Worm (Caenorhabditis elegans): ENCODE data around the gene K11E4.1.

Gene K11E4.1

ce11 chrX:13713857-13714256 is at the start of gene K11E4.1:
TSS of gene K11E4.1 (plus strand) at chrX:13714157.
- TF ChIP-seq tra-4 (tag; optimal IDR thresholded peaks at IDR 0.05) (no peak), ama-1 (optimal IDR thresholded peaks at IDR 0.05) (no peak), scrt-1 (GFP tag; IDR thresholded peaks at IDR 0.05) (no peak), F13C5.2 (tag; optimal IDR thresholded peaks at IDR 0.05) (no peak), ets-7 (tag; optimal IDR thresholded peaks at IDR 0.05) (no peak), tbx-11 (GFP tag; IDR thresholded peaks at IDR 0.05) (no peak), flt-1 (GFP tag; IDR thresholded peaks at IDR 0.05) (no peak), hmg-4 (GFP tag; optimal IDR thresholded peaks at IDR 0.05) (no peak), sea-1 (GFP tag; conservative IDR thresholded peaks at IDR 0.05) (no peak), B0310.2 (tag; optimal IDR thresholded peaks at IDR 0.05) (no peak), hnd-1 (tag; optimal IDR thresholded peaks at IDR 0.05) (no peak), hmbx-1 (tag; optimal IDR thresholded peaks at IDR 0.05) (no peak), ceh-13 (GFP tag; optimal IDR thresholded peaks at IDR 0.05) (no peak), tbx-37 (GFP tag; conservative IDR thresholded peaks at IDR 0.05) (no peak), pes-1 (GFP tag; IDR thresholded peaks at IDR 0.05) (no peak), aly-1 (tag; optimal IDR thresholded peaks at IDR 0.05) (no peak)

DNA sequence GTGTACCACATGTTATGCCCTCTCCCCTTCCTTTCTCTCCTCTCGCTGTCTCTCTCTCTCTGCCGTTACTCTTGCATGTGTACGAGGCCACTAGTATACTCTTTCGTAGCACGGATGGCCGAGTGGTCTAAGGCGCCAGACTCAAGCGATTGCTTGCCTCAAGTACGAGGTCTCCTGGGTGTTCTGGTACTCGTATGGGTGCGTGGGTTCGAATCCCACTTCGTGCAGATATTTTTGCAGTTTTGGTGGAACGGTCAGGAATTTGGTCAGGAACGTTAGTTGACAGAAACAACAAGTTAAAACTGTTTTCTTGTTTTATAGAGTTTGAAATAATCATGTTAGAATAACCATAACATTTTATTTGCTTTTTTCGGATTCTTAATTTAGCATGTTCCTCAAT is 48.5 kb upstream of the K11E4.1 start:
- TF ChIP-seq B0310.2 (tag; optimal IDR thresholded peaks at IDR 0.05) (peak; percentile 99), hmbx-1 (tag; optimal IDR thresholded peaks at IDR 0.05) (peak; percentile 94), ets-7 (tag; optimal IDR thresholded peaks at IDR 0.05) (peak; percentile 97), hmg-4 (GFP tag; optimal IDR thresholded peaks at IDR 0.05) (peak; percentile 100), hnd-1 (tag; optimal IDR thresholded peaks at IDR 0.05) (peak; percentile 96), sea-1 (GFP tag; conservative IDR thresholded peaks at IDR 0.05) (peak; percentile 100), pes-1 (GFP tag; IDR thresholded peaks at IDR 0.05) (peak; percentile 99), tra-4 (tag; optimal IDR thresholded peaks at IDR 0.05) (peak; percentile 98), scrt-1 (GFP tag; IDR thresholded peaks at IDR 0.05) (peak; percentile 100), tbx-37 (GFP tag; conservative IDR thresholded peaks at IDR 0.05) (peak; percentile 99), F13C5.2 (tag; optimal IDR thresholded peaks at IDR 0.05) (peak; percentile 100), aly-1 (tag; optimal IDR thresholded peaks at IDR 0.05) (peak; percentile 99), ceh-13 (GFP tag; optimal IDR thresholded peaks at IDR 0.05) (peak; percentile 99), flt-1 (GFP tag; IDR thresholded peaks at IDR 0.05) (peak; percentile 99), tbx-11 (GFP tag; IDR thresholded peaks at IDR 0.05) (peak; percentile 99), ama-1 (optimal IDR thresholded peaks at IDR 0.05) (no peak), ceh-36 (tag; optimal IDR thresholded peaks at IDR 0.05) (peak; percentile 97)

- TF ChIP-seq hmg-4 (GFP tag; optimal IDR thresholded peaks at IDR 0.05) (no peak), aly-1 (tag; optimal IDR thresholded peaks at IDR 0.05) (no peak), F13C5.2 (tag; optimal IDR thresholded peaks at IDR 0.05) (no peak), pes-1 (GFP tag; IDR thresholded peaks at IDR 0.05) (no peak)
Observed at ce11 chrX:13666864-13667263, 47.1 kb upstream of the K11E4.1 start.

DNA sequence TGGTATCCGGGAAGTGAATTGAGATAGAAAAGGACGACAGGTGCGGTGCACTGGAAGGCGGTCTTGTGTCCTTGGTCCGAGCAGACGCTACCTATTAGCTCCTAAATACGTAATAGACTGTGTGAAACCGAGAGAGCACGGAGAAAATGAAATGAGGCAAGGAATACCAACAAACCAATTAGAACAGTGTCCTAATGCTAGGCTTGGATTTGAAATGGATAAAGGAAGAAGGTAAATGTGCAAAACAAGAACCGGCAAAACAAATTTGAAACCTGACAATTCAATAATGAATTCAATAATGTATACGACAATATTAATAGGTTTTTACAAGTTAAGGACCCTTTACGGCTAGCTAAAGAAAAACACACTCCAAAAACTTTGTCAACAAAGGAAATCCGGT is 45.2 kb upstream of the K11E4.1 start, which contains the start of gene C04A11.2:
TSS of gene C04A11.2 (minus strand) at position 101 of the 400 bp plus-strand sequence.
- TF ChIP-seq flt-1 (GFP tag; IDR thresholded peaks at IDR 0.05) (no peak), aly-1 (tag; optimal IDR thresholded peaks at IDR 0.05) (no peak), tra-4 (tag; optimal IDR thresholded peaks at IDR 0.05) (no peak), hmg-4 (GFP tag; optimal IDR thresholded peaks at IDR 0.05) (no peak), ama-1 (optimal IDR thresholded peaks at IDR 0.05) (no peak), ets-7 (tag; optimal IDR thresholded peaks at IDR 0.05) (no peak), tbx-11 (GFP tag; IDR thresholded peaks at IDR 0.05) (no peak)

DNA sequence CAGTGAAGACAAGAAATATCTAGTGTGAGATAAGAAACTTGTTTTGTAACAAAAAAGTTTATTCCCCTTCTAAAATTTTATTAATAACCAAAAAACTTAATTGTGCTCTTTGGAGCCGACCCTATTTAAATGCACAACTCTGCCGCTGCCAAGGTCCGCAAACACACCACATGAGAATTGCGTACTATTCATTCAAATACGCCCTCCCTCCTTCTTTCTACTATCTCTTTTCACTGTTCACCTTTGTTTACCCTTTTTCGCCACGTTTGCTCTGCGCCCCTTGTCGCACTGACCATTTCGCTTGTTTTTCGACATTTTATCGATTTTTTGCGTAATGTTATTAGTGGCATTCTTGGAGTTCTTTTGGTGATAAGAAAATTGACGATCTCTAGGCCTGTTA is 44.3 kb upstream of the K11E4.1 start:
- TF ChIP-seq ceh-13 (GFP tag; optimal IDR thresholded peaks at IDR 0.05) (no peak), hmbx-1 (tag; optimal IDR thresholded peaks at IDR 0.05) (no peak), B0310.2 (tag; optimal IDR thresholded peaks at IDR 0.05) (no peak), tbx-37 (GFP tag; conservative IDR thresholded peaks at IDR 0.05) (no peak), hmg-4 (GFP tag; optimal IDR thresholded peaks at IDR 0.05) (no peak), sea-1 (GFP tag; conservative IDR thresholded peaks at IDR 0.05) (no peak), tra-4 (tag; optimal IDR thresholded peaks at IDR 0.05) (no peak), tbx-11 (GFP tag; IDR thresholded peaks at IDR 0.05) (no peak), F13C5.2 (tag; optimal IDR thresholded peaks at IDR 0.05) (no peak), hnd-1 (tag; optimal IDR thresholded peaks at IDR 0.05) (no peak), flt-1 (GFP tag; IDR thresholded peaks at IDR 0.05) (no peak), ceh-36 (tag; optimal IDR thresholded peaks at IDR 0.05) (no peak), ets-7 (tag; optimal IDR thresholded peaks at IDR 0.05) (no peak), scrt-1 (GFP tag; IDR thresholded peaks at IDR 0.05) (no peak), ama-1 (optimal IDR thresholded peaks at IDR 0.05) (no peak), pes-1 (GFP tag; IDR thresholded peaks at IDR 0.05) (no peak)

- TF ChIP-seq scrt-1 (GFP tag; IDR thresholded peaks at IDR 0.05) (no peak), F13C5.2 (tag; optimal IDR thresholded peaks at IDR 0.05) (no peak), hnd-1 (tag; optimal IDR thresholded peaks at IDR 0.05) (no peak), tbx-37 (GFP tag; conservative IDR thresholded peaks at IDR 0.05) (no peak), ceh-36 (tag; optimal IDR thresholded peaks at IDR 0.05) (no peak), ets-7 (tag; optimal IDR thresholded peaks at IDR 0.05) (no peak)
Observed at ce11 chrX:13670966-13671365, 43.0 kb upstream of the K11E4.1 start.

DNA sequence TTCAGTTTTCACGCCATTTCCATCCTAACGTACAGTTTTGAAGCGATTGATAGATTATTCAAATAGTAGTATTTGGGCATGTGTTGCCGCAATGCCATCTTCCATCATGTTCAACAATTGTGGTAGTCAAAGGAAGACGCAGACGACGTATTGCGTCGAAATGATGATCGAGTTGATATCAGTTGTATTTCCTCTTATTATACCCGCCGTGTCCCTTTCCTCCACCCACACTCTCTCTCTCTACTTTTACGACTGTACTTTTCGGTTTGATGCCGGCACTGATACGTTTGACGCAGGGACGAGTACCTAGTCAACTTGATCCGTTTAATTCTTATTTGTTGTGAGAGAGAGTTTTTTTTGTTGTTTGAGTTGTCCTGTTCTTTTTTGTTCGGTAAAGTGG is 41.3 kb upstream of the K11E4.1 start:
- TF ChIP-seq B0310.2 (tag; optimal IDR thresholded peaks at IDR 0.05) (no peak), hmg-4 (GFP tag; optimal IDR thresholded peaks at IDR 0.05) (no peak), tbx-11 (GFP tag; IDR thresholded peaks at IDR 0.05) (no peak), hnd-1 (tag; optimal IDR thresholded peaks at IDR 0.05) (no peak), scrt-1 (GFP tag; IDR thresholded peaks at IDR 0.05) (no peak), ceh-36 (tag; optimal IDR thresholded peaks at IDR 0.05) (no peak), hmbx-1 (tag; optimal IDR thresholded peaks at IDR 0.05) (no peak), F13C5.2 (tag; optimal IDR thresholded peaks at IDR 0.05) (no peak), ceh-13 (GFP tag; optimal IDR thresholded peaks at IDR 0.05) (no peak), aly-1 (tag; optimal IDR thresholded peaks at IDR 0.05) (no peak), sea-1 (GFP tag; conservative IDR thresholded peaks at IDR 0.05) (no peak), tbx-37 (GFP tag; conservative IDR thresholded peaks at IDR 0.05) (no peak), pes-1 (GFP tag; IDR thresholded peaks at IDR 0.05) (no peak), ama-1 (optimal IDR thresholded peaks at IDR 0.05) (no peak)

ce11 chrX:13675444-13675843 is 38.5 kb upstream of the K11E4.1 start:
- TF ChIP-seq ets-7 (tag; optimal IDR thresholded peaks at IDR 0.05) (no peak), hmg-4 (GFP tag; optimal IDR thresholded peaks at IDR 0.05) (peak; percentile 68), B0310.2 (tag; optimal IDR thresholded peaks at IDR 0.05) (peak; percentile 34)

All from whole organism, early embryonic.